Fruit fly (Drosophila melanogaster) whole organism, prepupa: ENCODE results near the gene unk.

Experiments
- CG10631 ChIP-seq: fragments of 200-800 bp; sonication (Bioruptor generic); optimal IDR thresholded peaks from 2 replicates; lab custom pipeline; 2016; ENCODE audit warnings: missing biosample characterization, missing genetic modification characterization
- CG7368 ChIP-seq: fragments of 200-800 bp; sonication (Bioruptor generic); optimal IDR thresholded peaks from 3 replicates; lab custom pipeline; 2016; ENCODE audit warnings: missing biosample characterization, missing genetic modification characterization
- Hr38 ChIP-seq: sonication (Bioruptor generic); optimal IDR thresholded peaks from 2 replicates; lab custom pipeline; 2016; ENCODE audit warnings: missing biosample characterization, missing genetic modification characterization
- Hr4 ChIP-seq: fragments of 200-800 bp; sonication (Bioruptor generic); optimal IDR thresholded peaks from 3 replicates; lab custom pipeline; 2016; ENCODE audit warnings: missing biosample characterization, missing genetic modification characterization
- pdm3 ChIP-seq: fragments of 200-800 bp; sonication (Bioruptor generic); optimal IDR thresholded peaks from 3 replicates; lab custom pipeline; 2016; ENCODE audit warnings: missing biosample characterization, missing genetic modification characterization
- svp ChIP-seq: fragments of 200-800 bp; sonication (Bioruptor generic); peaks from one replicate; lab custom pipeline; 2016; ENCODE audit warnings: missing biosample characterization, missing genetic modification characterization

- TF ChIP-seq Hr38 (GFP tag; lab: Kevin White, UChicago) (no peak), svp (GFP tag; lab: Kevin White, UChicago) (no peak), CG7368 (GFP tag; lab: Kevin White, UChicago) (no peak), CG10631 (GFP tag; lab: Kevin White, UChicago) (no peak), pdm3 (GFP tag; lab: Kevin White, UChicago) (no peak), Hr4 (GFP tag; lab: Kevin White, UChicago) (no peak)
These were observed 26.2 kb downstream of the unk start for dm6 chr3R:23131341-23131884.
